Worm (Caenorhabditis elegans) whole organism, L2 larva: Measurements from ENCODE around the gene C50F4.12.

Source experiments
- C34F6.9 ChIP-seq: fragments of 150-350 bp; optimal IDR thresholded peaks from 2 replicates; lab custom pipeline; 2014; ENCODE audit warnings: missing biosample characterization, missing genetic modification characterization
- F13H6.1 ChIP-seq: sonication (generic microtip); optimal IDR thresholded peaks from 2 replicates; lab custom pipeline; 2016; ENCODE audit warnings: missing genetic modification characterization, missing compliant biosample characterization
- R02D3.7 ChIP-seq: fragments of 150-350 bp; optimal IDR thresholded peaks from 2 replicates; lab custom pipeline; 2014; ENCODE audit warnings: missing biosample characterization, missing genetic modification characterization
- Y55F3AM.14 ChIP-seq: fragments of 200-800 bp; sonication (Bioruptor generic); optimal IDR thresholded peaks from 2 replicates; lab custom pipeline; 2018; ENCODE audit warnings: mild to moderate bottlenecking, missing genetic modification characterization, missing compliant biosample characterization
- ZK546.5 ChIP-seq: sonication (generic microtip); optimal IDR thresholded peaks from 2 replicates; lab custom pipeline; 2017; ENCODE audit warnings: missing biosample characterization, missing genetic modification characterization
- alr-1 ChIP-seq: fragments of 150-350 bp; optimal IDR thresholded peaks from 2 replicates; lab custom pipeline; 2014; ENCODE audit warnings: missing biosample characterization, missing genetic modification characterization
- aly-2 ChIP-seq: fragments of 150-350 bp; optimal IDR thresholded peaks from 2 replicates; lab custom pipeline; 2014; ENCODE audit warnings: missing biosample characterization, missing genetic modification characterization
- ama-1 ChIP-seq: fragments of 150-350 bp; optimal IDR thresholded peaks from 2 replicates; lab custom pipeline; 2018; ENCODE audit warnings: inconsistent platforms
- blmp-1 ChIP-seq: sonication (generic microtip); optimal IDR thresholded peaks from 2 replicates; lab custom pipeline; 2017; ENCODE audit warnings: missing genetic modification characterization, mild to moderate bottlenecking, missing compliant biosample characterization, antibody characterized with exemption, moderate library complexity; ENCODE audit not compliant: insufficient read depth
- ceh-16 ChIP-seq: fragments of 150-350 bp; optimal IDR thresholded peaks from 2 replicates; lab custom pipeline; 2014; ENCODE audit warnings: missing biosample characterization, missing genetic modification characterization
- ceh-82 ChIP-seq: fragments of 150-350 bp; optimal IDR thresholded peaks from 2 replicates; lab custom pipeline; 2014; ENCODE audit warnings: missing biosample characterization, missing genetic modification characterization
- crh-2 ChIP-seq: sonication (generic microtip); optimal IDR thresholded peaks from 2 replicates; lab custom pipeline; 2017; ENCODE audit warnings: missing biosample characterization, missing genetic modification characterization
- dmd-4 ChIP-seq: sonication (generic microtip); optimal IDR thresholded peaks from 2 replicates; lab custom pipeline; 2017; ENCODE audit warnings: missing biosample characterization, missing genetic modification characterization
- egl-27 ChIP-seq: sonication (generic microtip); optimal IDR thresholded peaks from 3 replicates; lab custom pipeline; 2017; ENCODE audit warnings: missing biosample characterization, missing genetic modification reagents, missing genetic modification characterization
- elt-1 ChIP-seq: fragments of 150-350 bp; optimal IDR thresholded peaks from 2 replicates; lab custom pipeline; 2014; ENCODE audit warnings: missing biosample characterization, missing genetic modification characterization
- elt-3 ChIP-seq: sonication (generic microtip); optimal IDR thresholded peaks from 2 replicates; lab custom pipeline; 2017; ENCODE audit warnings: missing biosample characterization, missing genetic modification characterization
- fos-1 ChIP-seq: fragments of 150-350 bp; optimal IDR thresholded peaks from 2 replicates; lab custom pipeline; 2014; ENCODE audit warnings: missing biosample characterization, missing genetic modification characterization
- gmeb-1 ChIP-seq: fragments of 150-350 bp; optimal IDR thresholded peaks from 2 replicates; lab custom pipeline; 2014; ENCODE audit warnings: missing biosample characterization, missing genetic modification characterization
- lin-11 ChIP-seq: fragments of 150-350 bp; sonication (generic microtip); optimal IDR thresholded peaks from 2 replicates; lab custom pipeline; 2014; ENCODE audit warnings: missing biosample characterization, missing genetic modification characterization, inconsistent platforms, mixed read lengths
- lin-13 ChIP-seq: fragments of 150-350 bp; optimal IDR thresholded peaks from 2 replicates; lab custom pipeline; 2014; ENCODE audit warnings: missing biosample characterization, missing genetic modification reagents, missing genetic modification characterization
- lin-39 ChIP-seq: fragments of 150-350 bp; optimal IDR thresholded peaks from 2 replicates; lab custom pipeline; 2014; ENCODE audit warnings: missing biosample characterization, missing genetic modification reagents, missing genetic modification characterization
- lsy-2 ChIP-seq, 2 experiments: fragments of 150-350 bp in 1 of 2; sonication (generic microtip) in 1 of 2; optimal IDR thresholded peaks; 2 replicates each; lab custom pipeline; 2014 to 2017; ENCODE audit warnings: missing biosample characterization in 2 of 2, missing genetic modification characterization in 2 of 2
- mab-5 ChIP-seq: fragments of 150-350 bp; optimal IDR thresholded peaks from 2 replicates; lab custom pipeline; 2014; ENCODE audit warnings: missing biosample characterization, missing genetic modification characterization
- mbf-1 ChIP-seq: sonication (generic microtip); optimal IDR thresholded peaks from 2 replicates; lab custom pipeline; 2017; ENCODE audit warnings: missing biosample characterization, missing genetic modification characterization
- mdl-1 ChIP-seq, 2 experiments: fragments of 150-350 bp in 1 of 2; sonication (generic microtip) in 1 of 2; optimal IDR thresholded peaks; 2 replicates each; lab custom pipeline; 2017; ENCODE audit warnings: missing biosample characterization in 2 of 2, missing genetic modification characterization in 2 of 2
- nhr-10 ChIP-seq: sonication (generic microtip); optimal IDR thresholded peaks from 2 replicates; lab custom pipeline; 2017; ENCODE audit warnings: missing biosample characterization, missing genetic modification characterization
- nhr-11 ChIP-seq: fragments of 150-350 bp; optimal IDR thresholded peaks from 2 replicates; lab custom pipeline; 2014; ENCODE audit warnings: missing biosample characterization, missing genetic modification characterization
- nhr-12 ChIP-seq: fragments of 150-350 bp; optimal IDR thresholded peaks from 2 replicates; lab custom pipeline; 2014; ENCODE audit warnings: missing biosample characterization, missing genetic modification characterization
- nhr-129 ChIP-seq: fragments of 150-350 bp; optimal IDR thresholded peaks from 2 replicates; lab custom pipeline; 2014; ENCODE audit warnings: missing biosample characterization, missing genetic modification characterization
- nhr-21 ChIP-seq: fragments of 150-350 bp; optimal IDR thresholded peaks from 2 replicates; lab custom pipeline; 2014; ENCODE audit warnings: missing biosample characterization, missing genetic modification characterization
- nhr-23 ChIP-seq: fragments of 150-350 bp; optimal IDR thresholded peaks from 2 replicates; lab custom pipeline; 2014; ENCODE audit warnings: missing biosample characterization, missing genetic modification reagents, missing genetic modification characterization
- nhr-237 ChIP-seq: fragments of 150-350 bp; optimal IDR thresholded peaks from 2 replicates; lab custom pipeline; 2014; ENCODE audit warnings: missing biosample characterization, missing genetic modification characterization
- nhr-25 ChIP-seq: fragments of 150-350 bp; sonication (generic microtip); optimal IDR thresholded peaks from 3 replicates; lab custom pipeline; 2014; ENCODE audit warnings: missing biosample characterization, missing genetic modification characterization
- nhr-6 ChIP-seq: fragments of 150-350 bp; optimal IDR thresholded peaks from 2 replicates; lab custom pipeline; 2014; ENCODE audit warnings: missing biosample characterization, missing genetic modification characterization
- nhr-77 ChIP-seq: fragments of 150-350 bp; optimal IDR thresholded peaks from 2 replicates; lab custom pipeline; 2014; ENCODE audit warnings: missing biosample characterization, missing genetic modification characterization
- peb-1 ChIP-seq: fragments of 150-350 bp; optimal IDR thresholded peaks from 2 replicates; lab custom pipeline; 2014; ENCODE audit warnings: missing biosample characterization, missing genetic modification characterization
- sem-4 ChIP-seq: fragments of 150-350 bp; optimal IDR thresholded peaks from 2 replicates; lab custom pipeline; 2014; ENCODE audit warnings: missing biosample characterization, missing genetic modification reagents, missing genetic modification characterization
- skn-1 ChIP-seq: sonication (generic microtip); optimal IDR thresholded peaks from 2 replicates; lab custom pipeline; 2017; ENCODE audit warnings: missing biosample characterization, missing genetic modification characterization
- sma-3 ChIP-seq: sonication (generic microtip); optimal IDR thresholded peaks from 2 replicates; lab custom pipeline; 2016; ENCODE audit warnings: missing genetic modification reagents, missing genetic modification characterization, missing compliant biosample characterization
- sma-9 ChIP-seq, 2 experiments: fragments of 150-350 bp in 1 of 2; sonication (generic microtip) in 1 of 2; optimal IDR thresholded peaks; 2 replicates each; lab custom pipeline; 2014 to 2016; ENCODE audit warnings: missing genetic modification characterization in 2 of 2, mild to moderate bottlenecking in 1 of 2, missing biosample characterization in 1 of 2, missing compliant biosample characterization in 1 of 2, missing genetic modification reagents in 1 of 2, moderate library complexity in 1 of 2
- snpc-4 ChIP-seq: fragments of 150-350 bp; optimal IDR thresholded peaks from 2 replicates; lab custom pipeline; 2014; ENCODE audit warnings: missing biosample characterization, missing genetic modification characterization
- unc-39 ChIP-seq: fragments of 150-350 bp; optimal IDR thresholded peaks from 2 replicates; lab custom pipeline; 2014; ENCODE audit warnings: missing biosample characterization, missing genetic modification characterization
- unc-55 ChIP-seq: fragments of 150-350 bp; sonication (generic microtip); optimal IDR thresholded peaks from 3 replicates; lab custom pipeline; 2014; ENCODE audit warnings: missing biosample characterization, missing genetic modification reagents, missing genetic modification characterization
- unc-62 ChIP-seq: fragments of 150-350 bp; optimal IDR thresholded peaks from 2 replicates; lab custom pipeline; 2014; ENCODE audit warnings: missing biosample characterization, missing genetic modification reagents, missing genetic modification characterization
- zag-1 ChIP-seq: fragments of 150-350 bp; optimal IDR thresholded peaks from 2 replicates; lab custom pipeline; 2014; ENCODE audit warnings: missing biosample characterization, missing genetic modification characterization
- ztf-1 ChIP-seq: fragments of 200-800 bp; sonication (Bioruptor generic); conservative IDR thresholded peaks from 2 replicates; pipeline ENCODE4 v1.3.6; 2022; ENCODE audit warnings: missing genetic modification characterization, missing compliant biosample characterization
- ztf-11 ChIP-seq: sonication (generic microtip); optimal IDR thresholded peaks from 2 replicates; lab custom pipeline; 2017; ENCODE audit warnings: missing biosample characterization, missing genetic modification characterization
- ztf-4 ChIP-seq: fragments of 150-350 bp; optimal IDR thresholded peaks from 2 replicates; lab custom pipeline; 2014; ENCODE audit warnings: missing biosample characterization, missing genetic modification characterization

The C50F4.12 gene

DNA sequence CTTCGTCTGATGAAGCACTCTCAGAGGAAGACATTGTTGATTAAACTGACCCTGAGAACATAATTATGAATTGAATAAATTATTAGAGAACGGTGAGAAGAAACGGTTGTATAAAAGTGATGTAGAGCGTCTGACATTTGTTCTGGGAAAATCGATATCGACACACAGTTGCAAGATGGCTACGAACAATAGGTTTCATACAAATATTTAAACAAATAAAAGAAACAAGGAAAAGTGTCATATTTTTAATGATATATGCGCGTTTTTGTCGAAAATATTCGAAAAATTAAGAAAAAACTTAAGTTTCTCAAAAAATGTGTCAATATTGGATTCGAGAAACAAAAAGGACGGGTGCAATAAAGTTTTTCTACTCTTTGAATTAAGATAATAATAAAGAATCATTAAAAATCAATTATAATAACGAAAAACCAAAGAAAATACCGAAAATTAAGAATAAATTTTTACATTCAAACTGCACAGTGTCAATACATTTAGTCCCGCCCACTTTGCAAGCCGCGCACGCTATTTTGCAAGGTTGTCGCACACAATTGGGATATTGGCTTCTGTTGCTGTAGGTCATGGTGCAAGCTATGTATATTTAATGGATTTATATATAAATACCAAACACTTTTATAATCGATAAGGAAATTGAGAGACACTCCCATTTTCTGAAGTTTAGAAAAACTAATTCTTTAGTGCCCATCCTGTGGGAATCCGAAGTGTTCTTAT is 43.2 kb upstream of the C50F4.12 start, which contains the start of gene rtfo-1:
rtfo-1 (minus strand) TSS at position 51 of the 729 bp plus-strand sequence.
- TF ChIP-seq Y55F3AM.14 (GFP tag; lab: Kevin White, UChicago) = no peak
- TF ChIP-seq sma-3 (GFP tag; lab: Kevin White, UChicago) = peak; percentile 41
- no peak for TF ChIP-seq R02D3.7 (tag; lab: Kevin White, UChicago)
- TF ChIP-seq nhr-23 = no peak
- TF ChIP-seq dmd-4 = no peak
- TF ChIP-seq nhr-6 (tag; lab: Kevin White, UChicago) = no peak
- no peak for TF ChIP-seq ztf-11 (tag; lab: Kevin White, UChicago)
- peak; percentile 53 for TF ChIP-seq F13H6.1 (tag; lab: Kevin White, UChicago)
- TF ChIP-seq gmeb-1 (tag; lab: Kevin White, UChicago) = peak; percentile 60
- no peak for TF ChIP-seq unc-55 (GFP tag; lab: Kevin White, UChicago)
- TF ChIP-seq ceh-16 = no peak
- TF ChIP-seq snpc-4 = no peak
- TF ChIP-seq nhr-77 (tag; lab: Kevin White, UChicago) = no peak
- TF ChIP-seq mdl-1 (tag; optimal IDR thresholded peaks at IDR 0.05; lab: Kevin White, UChicago) = no peak
- TF ChIP-seq nhr-25 (tag; lab: Kevin White, UChicago) = no peak
- peak; percentile 9 for TF ChIP-seq fos-1 (tag; lab: Kevin White, UChicago)
- TF ChIP-seq elt-3 (tag; lab: Kevin White, UChicago) = no peak
- peak; percentile 30 for TF ChIP-seq sma-9 (GFP tag; optimal IDR thresholded peaks at IDR 0.05; lab: Kevin White, UChicago)
- no peak for TF ChIP-seq sma-9 (tag; optimal IDR thresholded peaks at IDR 0.05; lab: Kevin White, UChicago)
- TF ChIP-seq egl-27 = no peak
- TF ChIP-seq C34F6.9 = peak; percentile 45
- TF ChIP-seq unc-62 (GFP tag; lab: Kevin White, UChicago) = no peak
- peak; percentile 40 for TF ChIP-seq lin-13 (GFP tag; lab: Kevin White, UChicago)
- TF ChIP-seq sem-4 = no peak
- no peak for TF ChIP-seq elt-1 (tag; lab: Kevin White, UChicago)
- TF ChIP-seq alr-1 (tag; lab: Kevin White, UChicago) = no peak
- TF ChIP-seq blmp-1 (tag; lab: Kevin White, UChicago) = no peak
- TF ChIP-seq nhr-12 = no peak
- no peak for TF ChIP-seq nhr-21 (tag; lab: Kevin White, UChicago)
- TF ChIP-seq ZK546.5 (tag; lab: Kevin White, UChicago) = no peak
- TF ChIP-seq lsy-2 (tag; optimal IDR thresholded peaks at IDR 0.05; lab: Kevin White, UChicago) = no peak
- peak; percentile 50 for TF ChIP-seq nhr-129 (tag; lab: Kevin White, UChicago)
- no peak for TF ChIP-seq aly-2 (tag; lab: Kevin White, UChicago)
- TF ChIP-seq nhr-10 = no peak
- no peak for TF ChIP-seq ama-1 (lab: Kevin White, UChicago)
- TF ChIP-seq unc-39 (tag; lab: Kevin White, UChicago) = no peak
- no peak for TF ChIP-seq mbf-1 (tag; lab: Kevin White, UChicago)
- no peak for TF ChIP-seq peb-1 (tag; lab: Kevin White, UChicago)
- peak; percentile 7 for TF ChIP-seq ztf-4 (tag; lab: Kevin White, UChicago)
- TF ChIP-seq nhr-11 (tag; lab: Kevin White, UChicago) = no peak
- TF ChIP-seq crh-2 = no peak
- no peak for TF ChIP-seq ceh-82
- no peak for TF ChIP-seq nhr-237 (tag; lab: Kevin White, UChicago)
- TF ChIP-seq zag-1 (tag; lab: Kevin White, UChicago) = no peak
- peak; percentile 64 for TF ChIP-seq lin-11
- no peak for TF ChIP-seq lin-39 (tag; lab: Kevin White, UChicago)
- no peak for TF ChIP-seq skn-1 (tag; lab: Kevin White, UChicago)
- no peak for TF ChIP-seq ztf-1 (GFP tag; lab: Robert Waterston, UW)
- TF ChIP-seq mab-5 (tag; lab: Kevin White, UChicago) = peak; percentile 16
